Fruit fly (Drosophila melanogaster) whole organism, prepupa: ENCODE measurements around the gene CG2100.

ENCODE experiments used
- CG10631 ChIP-seq: fragments of 200-800 bp; sonication (Bioruptor generic); optimal IDR thresholded peaks from 2 replicates; lab custom pipeline; 2016; ENCODE audit warnings: missing biosample characterization, missing genetic modification characterization
- CG16779 ChIP-seq: fragments of 200-800 bp; sonication (Bioruptor generic); optimal IDR thresholded peaks from 3 replicates; lab custom pipeline; 2017; ENCODE audit warnings: missing biosample characterization, mild to moderate bottlenecking, missing genetic modification characterization
- CG6163 ChIP-seq: fragments of 200-800 bp; sonication (Bioruptor generic); IDR thresholded peaks from 3 replicates; pipeline ENCODE4 v1.3.6; 2022; ENCODE audit warnings: missing biosample characterization, missing genetic modification characterization
- CG6792 ChIP-seq: fragments of 200-800 bp; sonication (Bioruptor generic); optimal IDR thresholded peaks from 3 replicates; lab custom pipeline; 2016; ENCODE audit warnings: missing biosample characterization, missing genetic modification characterization
- Eip93F ChIP-seq: fragments of 200-800 bp; sonication (Bioruptor generic); optimal IDR thresholded peaks from 2 replicates; lab custom pipeline; 2016; ENCODE audit warnings: missing biosample characterization, mild to moderate bottlenecking, missing genetic modification characterization
- Hr39 ChIP-seq: fragments of 200-800 bp; sonication (Bioruptor generic); optimal IDR thresholded peaks from 2 replicates; lab custom pipeline; 2016; ENCODE audit warnings: missing biosample characterization, missing genetic modification characterization
- Sox14 ChIP-seq: fragments of 200-800 bp; sonication (Bioruptor generic); optimal IDR thresholded peaks from 3 replicates; lab custom pipeline; 2016; ENCODE audit warnings: missing biosample characterization, missing genetic modification characterization
- eg ChIP-seq: fragments of 200-800 bp; sonication (Bioruptor generic); IDR thresholded peaks from 3 replicates; pipeline ENCODE4 v1.3.6; 2022; ENCODE audit warnings: missing biosample characterization, missing genetic modification characterization
- fd59A ChIP-seq: fragments of 200-800 bp; sonication (Bioruptor generic); optimal IDR thresholded peaks from 2 replicates; lab custom pipeline; 2017; ENCODE audit warnings: missing biosample characterization, mild to moderate bottlenecking, missing genetic modification characterization, missing genetic modification reagents
- spab ChIP-seq: fragments of 200-800 bp; sonication (Bioruptor generic); optimal IDR thresholded peaks from 2 replicates; lab custom pipeline; 2017; ENCODE audit warnings: missing biosample characterization, mild to moderate bottlenecking, missing genetic modification characterization, missing genetic modification reagents
- vri ChIP-seq: fragments of 200-800 bp; sonication (Bioruptor generic); optimal IDR thresholded peaks from 3 replicates; lab custom pipeline; 2016; ENCODE audit warnings: missing biosample characterization, mild to moderate bottlenecking, missing genetic modification characterization

DNA sequence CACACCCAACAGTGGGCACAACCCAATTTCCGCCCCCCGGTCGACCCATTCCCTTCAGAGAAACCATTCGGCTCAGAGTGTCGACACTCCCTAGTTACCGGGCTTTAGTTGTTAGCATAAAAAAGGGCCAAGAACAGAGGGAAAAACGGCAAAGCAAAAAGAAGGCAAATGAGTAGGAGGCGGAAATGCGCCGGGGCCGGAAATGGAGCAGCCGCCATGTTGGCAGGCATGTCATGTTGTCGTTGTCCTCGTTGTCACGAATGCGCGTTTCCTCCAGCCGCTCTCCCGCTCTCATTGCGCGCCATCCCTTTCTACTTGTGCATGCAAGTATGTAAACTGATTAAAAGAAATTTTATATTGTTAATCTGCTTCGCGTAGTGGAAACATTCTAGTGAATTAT, 39.8 kb downstream of the CG2100 start:
- TF ChIP-seq vri (no peak), CG6792 (no peak), CG16779 (tag; lab: Kevin White, UChicago) (no peak), Sox14 (GFP tag; lab: Kevin White, UChicago) (no peak), eg (no peak), Eip93F (GFP tag; lab: Kevin White, UChicago) (no peak), CG10631 (no peak), CG6163 (GFP tag; lab: Robert Waterston, UW) (no peak), fd59A (no peak), Hr39 (GFP tag; lab: Kevin White, UChicago) (no peak), spab (no peak)
